Worm (Caenorhabditis elegans): ENCODE results near the gene C14C11.4.

DNA sequence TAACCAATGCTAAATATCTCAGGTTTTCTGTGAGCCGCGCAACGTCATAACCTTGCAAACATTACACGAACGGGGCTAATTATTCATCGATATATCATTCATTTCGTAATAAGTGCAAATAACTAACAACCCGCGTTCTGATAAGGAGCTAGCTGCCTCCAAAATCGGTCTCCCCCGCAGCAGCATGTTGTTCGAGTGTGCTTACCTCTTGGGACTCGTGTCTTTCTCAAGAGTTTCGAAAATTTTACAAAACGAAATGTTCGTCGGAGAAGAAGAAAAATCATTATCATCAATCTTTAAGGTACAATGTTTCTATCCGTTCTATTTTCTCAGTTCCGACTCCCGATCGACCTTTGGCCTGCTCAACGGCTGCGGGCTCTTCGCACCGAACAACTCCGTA lies 30.5 kb downstream of the C14C11.4 start:
- TF ChIP-seq madf-6 (GFP tag; IDR thresholded peaks at IDR 0.05) (no peak), F23B12.7 (tag; optimal IDR thresholded peaks at IDR 0.05; ENCODE audit: insufficient read depth) (no peak), F37B4.10 (GFP tag; IDR thresholded peaks at IDR 0.05) (no peak), rec-8 (tag; optimal IDR thresholded peaks at IDR 0.05) (no peak), pbrm-1 (GFP tag; IDR thresholded peaks at IDR 0.05) (no peak)
